Worm (Caenorhabditis elegans) whole organism, L3 larva: ENCODE measurements around the gene K06A4.2.

Experiments used
- R02D3.7 ChIP-seq: fragments of 150-350 bp; optimal IDR thresholded peaks from 2 replicates; lab custom pipeline; 2014; ENCODE audit warnings: missing biosample characterization, missing genetic modification characterization
- aly-2 ChIP-seq: fragments of 150-350 bp; optimal IDR thresholded peaks from 2 replicates; lab custom pipeline; 2014; ENCODE audit warnings: missing biosample characterization, missing genetic modification characterization
- ceh-16 ChIP-seq: sonication (generic microtip); optimal IDR thresholded peaks from 2 replicates; lab custom pipeline; 2017; ENCODE audit warnings: missing biosample characterization, missing genetic modification characterization
- ceh-28 ChIP-seq: fragments of 150-350 bp; optimal IDR thresholded peaks from 2 replicates; lab custom pipeline; 2014; ENCODE audit warnings: missing biosample characterization, missing genetic modification reagents, missing genetic modification characterization
- ceh-82 ChIP-seq: fragments of 150-350 bp; optimal IDR thresholded peaks from 2 replicates; lab custom pipeline; 2014; ENCODE audit warnings: missing biosample characterization, missing genetic modification characterization
- ceh-9 ChIP-seq: sonication (generic microtip); optimal IDR thresholded peaks from 2 replicates; lab custom pipeline; 2018; ENCODE audit warnings: missing biosample characterization, missing genetic modification characterization
- daf-12 ChIP-seq: fragments of 150-350 bp; optimal IDR thresholded peaks from 2 replicates; lab custom pipeline; 2014; ENCODE audit warnings: missing biosample characterization, missing genetic modification reagents, missing genetic modification characterization
- egl-27 ChIP-seq: sonication (generic microtip); optimal IDR thresholded peaks from 4 replicates; lab custom pipeline; 2017; ENCODE audit warnings: missing biosample characterization, missing genetic modification reagents, missing genetic modification characterization
- egl-5 ChIP-seq: fragments of 150-350 bp; optimal IDR thresholded peaks from 2 replicates; lab custom pipeline; 2017; ENCODE audit warnings: missing biosample characterization, missing genetic modification reagents, missing genetic modification characterization, inconsistent platforms
- elt-2 ChIP-seq: sonication (generic microtip); optimal IDR thresholded peaks from 2 replicates; lab custom pipeline; 2016; ENCODE audit warnings: missing genetic modification reagents, mild to moderate bottlenecking, missing genetic modification characterization, missing compliant biosample characterization
- elt-3 ChIP-seq, 3 experiments: fragments of 150-350 bp in 1 of 3; sonication (generic microtip) in 2 of 3; optimal IDR thresholded peaks; 2 replicates in 2 of 3; 4 replicates in 1 of 3; lab custom pipeline; 2014 to 2017; ENCODE audit warnings: missing biosample characterization in 3 of 3, missing genetic modification characterization in 3 of 3
- eor-1 ChIP-seq, 2 experiments: fragments of 150-350 bp; optimal IDR thresholded peaks; 2 replicates each; lab custom pipeline; 2014 to 2018; ENCODE audit warnings: missing biosample characterization in 2 of 2, missing genetic modification characterization in 2 of 2
- fkh-10 ChIP-seq: sonication (generic microtip); optimal IDR thresholded peaks from 2 replicates; lab custom pipeline; 2017; ENCODE audit warnings: missing biosample characterization, missing genetic modification reagents, missing genetic modification characterization
- fkh-2 ChIP-seq: fragments of 150-350 bp; optimal IDR thresholded peaks from 2 replicates; lab custom pipeline; 2014; ENCODE audit warnings: missing biosample characterization, missing genetic modification reagents, missing genetic modification characterization
- hmg-11 ChIP-seq: sonication (generic microtip); optimal IDR thresholded peaks from 2 replicates; lab custom pipeline; 2016; ENCODE audit warnings: missing genetic modification characterization, missing compliant biosample characterization
- lin-15B ChIP-seq: fragments of 150-350 bp; optimal IDR thresholded peaks from 2 replicates; lab custom pipeline; 2014; ENCODE audit warnings: missing biosample characterization, missing genetic modification characterization
- mml-1 ChIP-seq: fragments of 150-350 bp; sonication (generic microtip); optimal IDR thresholded peaks from 3 replicates; lab custom pipeline; 2014; ENCODE audit warnings: missing biosample characterization, missing genetic modification characterization
- nhr-11 ChIP-seq: fragments of 150-350 bp; optimal IDR thresholded peaks from 2 replicates; lab custom pipeline; 2014; ENCODE audit warnings: missing biosample characterization, missing genetic modification characterization
- nhr-237 ChIP-seq: fragments of 150-350 bp; optimal IDR thresholded peaks from 2 replicates; lab custom pipeline; 2014; ENCODE audit warnings: missing biosample characterization, missing genetic modification characterization
- nhr-25 ChIP-seq: sonication (generic microtip); optimal IDR thresholded peaks from 2 replicates; lab custom pipeline; 2017; ENCODE audit warnings: missing biosample characterization, missing genetic modification characterization
- nhr-28 ChIP-seq: fragments of 150-350 bp; optimal IDR thresholded peaks from 2 replicates; lab custom pipeline; 2014; ENCODE audit warnings: missing biosample characterization, missing genetic modification characterization
- nhr-43 ChIP-seq: sonication (generic microtip); optimal IDR thresholded peaks from 2 replicates; lab custom pipeline; 2016; ENCODE audit warnings: mild to moderate bottlenecking, missing genetic modification characterization, missing compliant biosample characterization; ENCODE audit not compliant: poor library complexity, severe bottlenecking
- pha-4 ChIP-seq: fragments of 150-350 bp; optimal IDR thresholded peaks from 2 replicates; lab custom pipeline; 2014; ENCODE audit warnings: missing biosample characterization, missing genetic modification reagents, missing genetic modification characterization
- pqm-1 ChIP-seq: fragments of 150-350 bp; optimal IDR thresholded peaks from 2 replicates; lab custom pipeline; 2017; ENCODE audit warnings: missing biosample characterization, missing genetic modification characterization, inconsistent platforms
- sea-2 ChIP-seq: fragments of 150-350 bp; sonication (generic microtip); optimal IDR thresholded peaks from 4 replicates; lab custom pipeline; 2014; ENCODE audit warnings: missing biosample characterization, missing genetic modification reagents, missing genetic modification characterization
- skn-1 ChIP-seq: fragments of 150-350 bp; optimal IDR thresholded peaks from 2 replicates; lab custom pipeline; 2014; ENCODE audit warnings: missing biosample characterization, missing genetic modification characterization
- snpc-4 ChIP-seq: fragments of 150-350 bp; optimal IDR thresholded peaks from 2 replicates; lab custom pipeline; 2014; ENCODE audit warnings: missing biosample characterization, missing genetic modification characterization
- tbx-2 ChIP-seq: sonication (generic microtip); optimal IDR thresholded peaks from 2 replicates; lab custom pipeline; 2016; ENCODE audit warnings: mild to moderate bottlenecking, missing genetic modification characterization, missing compliant biosample characterization
- unc-39 ChIP-seq: sonication (generic microtip); optimal IDR thresholded peaks from 4 replicates; lab custom pipeline; 2017; ENCODE audit warnings: missing biosample characterization, missing genetic modification characterization
- zag-1 ChIP-seq: fragments of 150-350 bp; optimal IDR thresholded peaks from 2 replicates; lab custom pipeline; 2014; ENCODE audit warnings: missing biosample characterization, missing genetic modification characterization

The K06A4.2 gene

DNA sequence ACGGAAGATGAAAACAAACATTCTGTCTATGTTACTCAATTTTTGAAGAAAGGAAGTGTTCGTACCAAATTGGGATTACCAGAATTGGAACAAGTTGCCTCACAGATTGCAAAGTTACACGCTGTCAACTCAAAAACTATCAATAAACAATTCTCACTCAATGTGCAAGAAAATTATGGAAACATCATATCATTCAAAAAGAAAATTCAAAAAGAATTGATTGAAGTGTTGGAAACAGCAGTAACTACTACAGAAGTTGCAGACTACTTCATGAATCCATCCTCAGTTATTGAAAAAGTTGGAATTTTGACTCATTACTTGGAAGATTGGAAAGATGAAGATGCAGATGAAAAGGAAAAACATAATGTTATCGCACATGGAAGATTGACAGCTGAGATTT, 44.0 kb downstream of the K06A4.2 start:
- TF ChIP-seq elt-3 (tag; optimal IDR thresholded peaks at IDR 0.05; lab: Kevin White, UChicago) (no peak), fkh-2 (tag; lab: Kevin White, UChicago) (no peak), mml-1 (no peak), hmg-11 (no peak), ceh-9 (tag; lab: Kevin White, UChicago) (no peak), snpc-4 (tag; lab: Kevin White, UChicago) (no peak)
- TF ChIP-seq, all 47 proteins: peak for 0

- TF ChIP-seq nhr-28 (tag; lab: Kevin White, UChicago), result no peak
- no peak for TF ChIP-seq mml-1
- TF ChIP-seq pha-4 (tag; lab: Kevin White, UChicago), result no peak
- TF ChIP-seq sea-2, result no peak
- TF ChIP-seq aly-2 (tag; lab: Kevin White, UChicago), result no peak
- TF ChIP-seq nhr-25, result no peak
- no peak for TF ChIP-seq nhr-237 (tag; lab: Kevin White, UChicago)
- TF ChIP-seq nhr-11, result no peak
- TF ChIP-seq lin-15B, result no peak
- no peak for TF ChIP-seq egl-5 (tag; lab: Kevin White, UChicago)
- TF ChIP-seq eor-1 (tag; optimal IDR thresholded peaks at IDR 0.05; lab: Kevin White, UChicago), result no peak
- no peak for TF ChIP-seq fkh-2 (tag; lab: Kevin White, UChicago)
- no peak for TF ChIP-seq elt-2 (tag; lab: Kevin White, UChicago)
- no peak for TF ChIP-seq hmg-11
- no peak for TF ChIP-seq fkh-10 (GFP tag; lab: Kevin White, UChicago)
Observed at ce11 chrV:9531477-9531876, 47.5 kb downstream of the K06A4.2 start, which contains the start of the genes C50F4.10 and pfk-1.2. Gene C50F4.10 (minus strand): TSS chrV:9531577. Gene pfk-1.2 (plus strand): TSS chrV:9531801.

- TF ChIP-seq pqm-1 (tag; lab: Kevin White, UChicago) (no peak), pha-4 (tag; lab: Kevin White, UChicago) (no peak), skn-1 (no peak), egl-27 (no peak), daf-12 (no peak), ceh-9 (tag; lab: Kevin White, UChicago) (no peak), nhr-28 (tag; lab: Kevin White, UChicago) (no peak), unc-39 (tag; lab: Kevin White, UChicago) (no peak), tbx-2 (tag; lab: Kevin White, UChicago) (no peak), fkh-10 (GFP tag; lab: Kevin White, UChicago) (no peak), R02D3.7 (tag; lab: Kevin White, UChicago) (no peak), nhr-237 (tag; lab: Kevin White, UChicago) (no peak), ceh-16 (tag; lab: Kevin White, UChicago) (no peak), zag-1 (tag; lab: Kevin White, UChicago) (no peak), ceh-28 (tag; lab: Kevin White, UChicago) (no peak), snpc-4 (tag; lab: Kevin White, UChicago) (no peak), fkh-2 (tag; lab: Kevin White, UChicago) (no peak)
Observed at ce11 chrV:9534621-9535020, 50.6 kb downstream of the K06A4.2 start, which contains the start of gene tag-329. Gene tag-329 (plus strand): TSS chrV:9534921.

ce11 chrV:9536505-9536904, 52.5 kb downstream of the K06A4.2 start, which contains the start of gene C50F4.4:
Gene C50F4.4 (plus strand): TSS chrV:9536771.
- peak; percentile 30 for TF ChIP-seq nhr-43
- no peak for TF ChIP-seq zag-1 (tag; lab: Kevin White, UChicago)
- TF ChIP-seq ceh-16 (tag; lab: Kevin White, UChicago), result no peak
- TF ChIP-seq ceh-82, result no peak
- TF ChIP-seq snpc-4 (tag; lab: Kevin White, UChicago), result peak; percentile 49
- TF ChIP-seq lin-15B, result peak; percentile 28
- TF ChIP-seq elt-2 (tag; lab: Kevin White, UChicago), result peak; percentile 6
- no peak for TF ChIP-seq unc-39 (tag; lab: Kevin White, UChicago)
- no peak for TF ChIP-seq nhr-28 (tag; lab: Kevin White, UChicago)
- no peak for TF ChIP-seq nhr-237 (tag; lab: Kevin White, UChicago)
- no peak for TF ChIP-seq fkh-2 (tag; lab: Kevin White, UChicago)
